Worm (Caenorhabditis elegans) whole organism, early embryonic: ENCODE results near the gene acdh-6.

ENCODE experiments used
- B0310.2 ChIP-seq: sonication (generic microtip); optimal IDR thresholded peaks from 2 replicates; lab custom pipeline; 2016; ENCODE audit warnings: mild to moderate bottlenecking, missing genetic modification characterization, missing compliant biosample characterization
- F13C5.2 ChIP-seq: sonication (generic microtip); optimal IDR thresholded peaks from 2 replicates; lab custom pipeline; 2017; ENCODE audit warnings: mild to moderate bottlenecking, missing genetic modification characterization, inconsistent platforms, missing compliant biosample characterization
- aly-1 ChIP-seq: sonication (generic microtip); optimal IDR thresholded peaks from 2 replicates; lab custom pipeline; 2016; ENCODE audit warnings: missing genetic modification characterization, missing compliant biosample characterization
- ama-1 ChIP-seq: fragments of 150-350 bp; optimal IDR thresholded peaks from 2 replicates; lab custom pipeline; 2014
- ceh-13 ChIP-seq: fragments of 200-800 bp; sonication (Bioruptor generic); optimal IDR thresholded peaks from 2 replicates; lab custom pipeline; 2018; ENCODE audit warnings: mild to moderate bottlenecking, missing genetic modification characterization, missing compliant biosample characterization
- ceh-36 ChIP-seq: sonication (generic microtip); optimal IDR thresholded peaks from 2 replicates; lab custom pipeline; 2016; ENCODE audit warnings: missing genetic modification characterization, inconsistent platforms, missing compliant biosample characterization
- ets-7 ChIP-seq: sonication (generic microtip); optimal IDR thresholded peaks from 2 replicates; lab custom pipeline; 2016; ENCODE audit warnings: missing genotype, missing genetic modification characterization, missing compliant biosample characterization
- flt-1 ChIP-seq: fragments of 200-800 bp; sonication (Bioruptor generic); IDR thresholded peaks from 2 replicates; pipeline ENCODE4 v1.3.6; 2022; ENCODE audit warnings: missing genetic modification characterization, missing compliant biosample characterization
- hmbx-1 ChIP-seq: sonication (generic microtip); optimal IDR thresholded peaks from 2 replicates; lab custom pipeline; 2016; ENCODE audit warnings: mild to moderate bottlenecking, missing genetic modification characterization, missing compliant biosample characterization
- hmg-4 ChIP-seq: fragments of 200-800 bp; sonication (Bioruptor generic); optimal IDR thresholded peaks from 2 replicates; lab custom pipeline; 2018; ENCODE audit warnings: mild to moderate bottlenecking, missing genetic modification characterization, missing compliant biosample characterization
- hnd-1 ChIP-seq: sonication (generic microtip); optimal IDR thresholded peaks from 2 replicates; lab custom pipeline; 2016; ENCODE audit warnings: missing genetic modification characterization, missing compliant biosample characterization
- pes-1 ChIP-seq: fragments of 200-800 bp; sonication (Bioruptor generic); IDR thresholded peaks from 2 replicates; pipeline ENCODE4 v1.3.6; 2022; ENCODE audit warnings: missing genetic modification reagents, missing genetic modification characterization, missing compliant biosample characterization
- scrt-1 ChIP-seq: fragments of 200-800 bp; sonication (Bioruptor generic); IDR thresholded peaks from 2 replicates; pipeline ENCODE4 v1.3.6; 2022; ENCODE audit warnings: missing genetic modification characterization, missing compliant biosample characterization
- sea-1 ChIP-seq: fragments of 200-800 bp; sonication (Bioruptor generic); conservative IDR thresholded peaks from 2 replicates; pipeline ENCODE4 v1.3.6; 2022; ENCODE audit warnings: missing genetic modification characterization, missing compliant biosample characterization
- tbx-11 ChIP-seq: fragments of 200-800 bp; sonication (Bioruptor generic); IDR thresholded peaks from 2 replicates; pipeline ENCODE4 v1.3.6; 2022; ENCODE audit warnings: missing genetic modification characterization, missing compliant biosample characterization
- tbx-37 ChIP-seq: fragments of 200-800 bp; sonication (Bioruptor generic); conservative IDR thresholded peaks from 2 replicates; pipeline ENCODE4 v1.3.6; 2022; ENCODE audit warnings: missing genetic modification reagents, missing genetic modification characterization, missing compliant biosample characterization
- tra-4 ChIP-seq: sonication (generic microtip); optimal IDR thresholded peaks from 2 replicates; lab custom pipeline; 2017; ENCODE audit warnings: missing genetic modification characterization, missing compliant biosample characterization

Gene acdh-6

ce11 chrIII:8588592-8589153 is 27.7 kb downstream of the acdh-6 start, which contains the start of gene glr-1:
TSS of gene glr-1 (minus strand) at chrIII:8588642.
- no peak for TF ChIP-seq F13C5.2
- TF ChIP-seq sea-1 (GFP tag; lab: Robert Waterston, UW): no peak
- TF ChIP-seq tbx-11 (GFP tag; lab: Robert Waterston, UW): no peak
- no peak for TF ChIP-seq tra-4 (tag; lab: Kevin White, UChicago)
- no peak for TF ChIP-seq hnd-1 (tag; lab: Kevin White, UChicago)
- no peak for TF ChIP-seq tbx-37 (GFP tag; lab: Robert Waterston, UW)
- TF ChIP-seq hmg-4 (GFP tag; lab: Kevin White, UChicago): no peak
- no peak for TF ChIP-seq scrt-1 (GFP tag; lab: Robert Waterston, UW)
- no peak for TF ChIP-seq aly-1 (tag; lab: Kevin White, UChicago)
- no peak for TF ChIP-seq ceh-36 (tag; lab: Kevin White, UChicago)
- no peak for TF ChIP-seq pes-1 (GFP tag; lab: Robert Waterston, UW)

DNA sequence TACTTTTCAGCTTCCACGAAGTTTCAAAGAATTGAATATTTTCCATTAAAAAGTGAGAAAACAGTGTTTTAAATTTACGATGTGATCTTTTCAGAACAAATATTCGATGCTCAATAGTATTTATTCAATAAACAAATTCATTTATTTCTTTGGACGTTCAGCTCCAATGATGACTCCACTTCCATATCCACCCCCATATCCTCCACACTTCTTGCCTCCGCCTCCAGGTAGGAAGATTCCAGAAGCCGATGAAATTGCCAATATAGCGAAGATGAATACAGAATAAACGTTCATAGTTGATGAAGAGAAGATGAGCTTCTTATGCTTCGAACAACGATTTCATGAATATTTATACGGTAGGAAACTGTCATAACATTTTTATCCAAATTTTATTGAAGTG is 28.3 kb downstream of the acdh-6 start, which contains the start of gene fip-3:
TSS of gene fip-3 (minus strand) at position 294 of the 400 bp plus-strand sequence.
- no peak for TF ChIP-seq B0310.2 (tag; lab: Kevin White, UChicago)

ce11 chrIII:8590882-8591281 is 29.9 kb downstream of the acdh-6 start, which contains the start of gene fipr-16:
TSS of gene fipr-16 (minus strand) at chrIII:8590982.
- TF ChIP-seq ama-1 (lab: Kevin White, UChicago) (no peak), hnd-1 (tag; lab: Kevin White, UChicago) (no peak), F13C5.2 (no peak), scrt-1 (GFP tag; lab: Robert Waterston, UW) (no peak), B0310.2 (tag; lab: Kevin White, UChicago) (no peak), pes-1 (GFP tag; lab: Robert Waterston, UW) (no peak), tbx-37 (GFP tag; lab: Robert Waterston, UW) (no peak), sea-1 (GFP tag; lab: Robert Waterston, UW) (no peak), tra-4 (tag; lab: Kevin White, UChicago) (no peak), aly-1 (tag; lab: Kevin White, UChicago) (no peak), ceh-36 (tag; lab: Kevin White, UChicago) (no peak), tbx-11 (GFP tag; lab: Robert Waterston, UW) (no peak), hmbx-1 (tag; lab: Kevin White, UChicago) (no peak), flt-1 (no peak), ets-7 (tag; lab: Kevin White, UChicago) (no peak), hmg-4 (GFP tag; lab: Kevin White, UChicago) (no peak), ceh-13 (no peak)

ce11 chrIII:8593620-8594019 is 32.7 kb downstream of the acdh-6 start, which contains the start of gene C06E1.7:
TSS of gene C06E1.7 (minus strand) at chrIII:8593720.
- TF ChIP-seq B0310.2 (tag; lab: Kevin White, UChicago) (no peak), hmg-4 (GFP tag; lab: Kevin White, UChicago) (no peak), sea-1 (GFP tag; lab: Robert Waterston, UW) (no peak), tbx-11 (GFP tag; lab: Robert Waterston, UW) (no peak), hnd-1 (tag; lab: Kevin White, UChicago) (no peak), tra-4 (tag; lab: Kevin White, UChicago) (no peak), flt-1 (no peak), F13C5.2 (no peak), ets-7 (tag; lab: Kevin White, UChicago) (no peak), ceh-36 (tag; lab: Kevin White, UChicago) (no peak)

DNA sequence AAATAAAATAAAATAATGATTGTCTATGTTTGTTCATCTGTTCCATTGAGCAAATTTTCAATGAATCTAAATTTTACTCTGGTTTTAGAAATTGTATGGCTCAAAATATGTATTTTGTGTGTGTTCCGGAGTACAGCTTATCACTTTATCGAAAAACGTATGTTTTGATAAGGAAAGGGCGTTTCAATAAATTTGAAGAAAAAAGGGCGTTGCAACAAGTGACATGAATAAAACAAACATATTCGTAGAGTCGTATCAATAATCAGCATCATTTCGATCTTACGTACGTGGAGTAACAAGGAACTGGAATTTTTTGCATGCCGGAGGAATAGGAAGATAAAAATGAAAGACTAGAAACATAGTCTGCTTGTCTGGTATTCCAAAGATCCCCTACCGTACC is 33.2 kb downstream of the acdh-6 start:
- TF ChIP-seq ama-1 (lab: Kevin White, UChicago) (no peak), hmg-4 (GFP tag; lab: Kevin White, UChicago) (no peak), flt-1 (no peak)

ce11 chrIII:8596692-8597091 is 35.8 kb downstream of the acdh-6 start:
- TF ChIP-seq ceh-13 (no peak), hmbx-1 (tag; lab: Kevin White, UChicago) (no peak), scrt-1 (GFP tag; lab: Robert Waterston, UW) (no peak), hnd-1 (tag; lab: Kevin White, UChicago) (no peak), ets-7 (tag; lab: Kevin White, UChicago) (no peak), ceh-36 (tag; lab: Kevin White, UChicago) (no peak), tbx-37 (GFP tag; lab: Robert Waterston, UW) (no peak), aly-1 (tag; lab: Kevin White, UChicago) (no peak), ama-1 (lab: Kevin White, UChicago) (no peak), hmg-4 (GFP tag; lab: Kevin White, UChicago) (no peak)

ce11 chrIII:8597770-8598169 is 36.8 kb downstream of the acdh-6 start, which contains the start of gene ztf-30:
TSS of gene ztf-30 (minus strand) at chrIII:8597870.
- no peak for TF ChIP-seq tbx-11 (GFP tag; lab: Robert Waterston, UW)
- TF ChIP-seq tbx-37 (GFP tag; lab: Robert Waterston, UW): no peak
- no peak for TF ChIP-seq ets-7 (tag; lab: Kevin White, UChicago)
- no peak for TF ChIP-seq hnd-1 (tag; lab: Kevin White, UChicago)
- TF ChIP-seq scrt-1 (GFP tag; lab: Robert Waterston, UW): no peak
- no peak for TF ChIP-seq ceh-13
- no peak for TF ChIP-seq tra-4 (tag; lab: Kevin White, UChicago)
- no peak for TF ChIP-seq ceh-36 (tag; lab: Kevin White, UChicago)
- no peak for TF ChIP-seq F13C5.2
- TF ChIP-seq B0310.2 (tag; lab: Kevin White, UChicago): no peak

DNA sequence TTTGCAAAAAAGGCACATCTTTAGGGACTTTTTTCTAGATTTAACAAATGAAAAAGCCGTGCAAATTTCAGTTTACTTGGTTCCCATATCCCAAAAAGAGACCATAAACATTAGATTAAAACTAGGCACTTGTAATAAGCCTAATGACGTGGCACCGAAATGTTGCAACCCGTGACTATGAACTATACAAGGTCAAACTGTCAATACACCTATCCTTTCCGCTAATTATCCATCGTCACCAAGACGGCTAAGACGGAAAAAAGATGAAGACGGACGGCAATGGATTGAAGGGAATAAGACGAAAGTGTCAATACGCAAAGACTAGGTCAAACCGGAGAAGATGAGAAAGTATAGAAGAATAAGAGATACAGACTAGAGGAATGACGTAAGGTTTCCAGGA is 38.0 kb downstream of the acdh-6 start:
- no peak for TF ChIP-seq scrt-1 (GFP tag; lab: Robert Waterston, UW)
- TF ChIP-seq F13C5.2: no peak
- TF ChIP-seq pes-1 (GFP tag; lab: Robert Waterston, UW): no peak
- no peak for TF ChIP-seq hmbx-1 (tag; lab: Kevin White, UChicago)
- TF ChIP-seq B0310.2 (tag; lab: Kevin White, UChicago): no peak
- no peak for TF ChIP-seq hmg-4 (GFP tag; lab: Kevin White, UChicago)
- no peak for TF ChIP-seq ceh-13
- TF ChIP-seq sea-1 (GFP tag; lab: Robert Waterston, UW): no peak
- no peak for TF ChIP-seq ets-7 (tag; lab: Kevin White, UChicago)
- no peak for TF ChIP-seq aly-1 (tag; lab: Kevin White, UChicago)
- no peak for TF ChIP-seq ceh-36 (tag; lab: Kevin White, UChicago)
- no peak for TF ChIP-seq tbx-37 (GFP tag; lab: Robert Waterston, UW)
- TF ChIP-seq tra-4 (tag; lab: Kevin White, UChicago): no peak
- no peak for TF ChIP-seq flt-1
- TF ChIP-seq ama-1 (lab: Kevin White, UChicago): no peak
- TF ChIP-seq tbx-11 (GFP tag; lab: Robert Waterston, UW): no peak
- TF ChIP-seq hnd-1 (tag; lab: Kevin White, UChicago): no peak
